Fruit fly (Drosophila melanogaster) whole organism, prepupa: ENCODE data around the gene CG42671.

ENCODE experiments used
- Blimp-1 ChIP-seq: fragments of 200-800 bp; sonication (Bioruptor generic); optimal IDR thresholded peaks from 3 replicates; lab custom pipeline; 2017; ENCODE audit warnings: missing biosample characterization, missing genetic modification characterization, mild to moderate bottlenecking, moderate library complexity, missing genetic modification reagents
- CG10631 ChIP-seq: fragments of 200-800 bp; sonication (Bioruptor generic); optimal IDR thresholded peaks from 2 replicates; lab custom pipeline; 2016; ENCODE audit warnings: missing biosample characterization, missing genetic modification characterization
- CG10669 ChIP-seq: fragments of 200-800 bp; sonication (Bioruptor generic); optimal IDR thresholded peaks from 3 replicates; lab custom pipeline; 2018; ENCODE audit warnings: missing biosample characterization, mild to moderate bottlenecking, missing genetic modification characterization, moderate library complexity
- CG11902 ChIP-seq: fragments of 200-800 bp; sonication (Bioruptor generic); optimal IDR thresholded peaks from 3 replicates; lab custom pipeline; 2016; ENCODE audit warnings: missing biosample characterization, missing genetic modification characterization
- CG1621 ChIP-seq: fragments of 200-800 bp; sonication (Bioruptor generic); optimal IDR thresholded peaks from 3 replicates; lab custom pipeline; 2018; ENCODE audit warnings: missing biosample characterization, mild to moderate bottlenecking, missing genetic modification characterization
- CG16779 ChIP-seq: fragments of 200-800 bp; sonication (Bioruptor generic); optimal IDR thresholded peaks from 3 replicates; lab custom pipeline; 2017; ENCODE audit warnings: missing biosample characterization, mild to moderate bottlenecking, missing genetic modification characterization
- CG3032 ChIP-seq: fragments of 200-800 bp; optimal IDR thresholded peaks from 2 replicates; lab custom pipeline; 2019; ENCODE audit warnings: missing biosample characterization, mild to moderate bottlenecking, missing genetic modification characterization, moderate library complexity
- CG31627 ChIP-seq: fragments of 200-800 bp; sonication (Bioruptor generic); optimal IDR thresholded peaks from 3 replicates; lab custom pipeline; 2016; ENCODE audit warnings: missing biosample characterization, missing genetic modification characterization
- CG32006 ChIP-seq: fragments of 200-800 bp; sonication (Bioruptor generic); optimal IDR thresholded peaks from 3 replicates; lab custom pipeline; 2017; ENCODE audit warnings: missing biosample characterization, mild to moderate bottlenecking, missing genetic modification characterization
- CG34406 ChIP-seq: fragments of 200-800 bp; sonication (Bioruptor generic); optimal IDR thresholded peaks from 3 replicates; lab custom pipeline; 2016; ENCODE audit warnings: missing biosample characterization, missing genetic modification characterization
- CG3919 ChIP-seq: fragments of 200-800 bp; sonication (Bioruptor generic); optimal IDR thresholded peaks from 3 replicates; lab custom pipeline; 2016; ENCODE audit warnings: missing biosample characterization, missing genetic modification characterization
- CG4318 ChIP-seq: fragments of 200-800 bp; sonication (Bioruptor generic); optimal IDR thresholded peaks from 3 replicates; lab custom pipeline; 2017; ENCODE audit warnings: missing biosample characterization, mild to moderate bottlenecking, missing genetic modification characterization
- CG6163 ChIP-seq: fragments of 200-800 bp; sonication (Bioruptor generic); IDR thresholded peaks from 3 replicates; pipeline ENCODE4 v1.3.6; 2022; ENCODE audit warnings: missing biosample characterization, missing genetic modification characterization
- CG6276 ChIP-seq: fragments of 200-800 bp; sonication (Bioruptor generic); optimal IDR thresholded peaks from 2 replicates; lab custom pipeline; 2017; ENCODE audit warnings: missing biosample characterization, mild to moderate bottlenecking, missing genetic modification characterization
- CG6792 ChIP-seq: fragments of 200-800 bp; sonication (Bioruptor generic); optimal IDR thresholded peaks from 3 replicates; lab custom pipeline; 2016; ENCODE audit warnings: missing biosample characterization, missing genetic modification characterization
- CG6808 ChIP-seq: fragments of 200-800 bp; sonication (Bioruptor generic); optimal IDR thresholded peaks from 3 replicates; lab custom pipeline; 2017; ENCODE audit warnings: missing biosample characterization, missing genetic modification characterization, mild to moderate bottlenecking, moderate library complexity, missing genetic modification reagents
- CG6854 ChIP-seq: fragments of 200-800 bp; sonication (Bioruptor generic); optimal IDR thresholded peaks from 2 replicates; lab custom pipeline; 2017; ENCODE audit warnings: missing biosample characterization, mild to moderate bottlenecking, missing genetic modification characterization
- CG7368 ChIP-seq: fragments of 200-800 bp; sonication (Bioruptor generic); optimal IDR thresholded peaks from 3 replicates; lab custom pipeline; 2016; ENCODE audit warnings: missing biosample characterization, missing genetic modification characterization
- CG8119 ChIP-seq: fragments of 200-800 bp; sonication (Bioruptor generic); IDR thresholded peaks from 3 replicates; pipeline ENCODE4 v1.3.6; 2022; ENCODE audit warnings: missing biosample characterization, missing genetic modification characterization
- CG8319 ChIP-seq: fragments of 200-800 bp; sonication (Bioruptor generic); optimal IDR thresholded peaks from 3 replicates; lab custom pipeline; 2016; ENCODE audit warnings: missing biosample characterization, missing genetic modification characterization
- CG9139 ChIP-seq: fragments of 200-800 bp; sonication (Bioruptor generic); optimal IDR thresholded peaks from 3 replicates; lab custom pipeline; 2017; ENCODE audit warnings: missing biosample characterization, mild to moderate bottlenecking, missing genetic modification characterization
- Eip93F ChIP-seq: fragments of 200-800 bp; sonication (Bioruptor generic); optimal IDR thresholded peaks from 2 replicates; lab custom pipeline; 2016; ENCODE audit warnings: missing biosample characterization, mild to moderate bottlenecking, missing genetic modification characterization
- Ets96B ChIP-seq: fragments of 200-800 bp; optimal IDR thresholded peaks from 2 replicates; lab custom pipeline; 2019; ENCODE audit warnings: missing biosample characterization, mild to moderate bottlenecking, missing genetic modification characterization, moderate library complexity
- Hr38 ChIP-seq: sonication (Bioruptor generic); optimal IDR thresholded peaks from 2 replicates; lab custom pipeline; 2016; ENCODE audit warnings: missing biosample characterization, missing genetic modification characterization
- Met ChIP-seq: fragments of 200-800 bp; sonication (Bioruptor generic); optimal IDR thresholded peaks from 3 replicates; lab custom pipeline; 2016; ENCODE audit warnings: missing biosample characterization, missing genetic modification characterization
- OdsH ChIP-seq: fragments of 200-800 bp; sonication (Bioruptor generic); optimal IDR thresholded peaks from 3 replicates; lab custom pipeline; 2016; ENCODE audit warnings: missing biosample characterization, missing genetic modification characterization
- Smox ChIP-seq: fragments of 200-800 bp; sonication (Bioruptor generic); optimal IDR thresholded peaks from 3 replicates; lab custom pipeline; 2016; ENCODE audit warnings: missing biosample characterization, missing genetic modification characterization
- Sox102F ChIP-seq: fragments of 200-800 bp; sonication (Bioruptor generic); optimal IDR thresholded peaks from 2 replicates; lab custom pipeline; 2016; ENCODE audit warnings: missing biosample characterization, mild to moderate bottlenecking, missing genetic modification characterization
- Sox14 ChIP-seq: fragments of 200-800 bp; sonication (Bioruptor generic); optimal IDR thresholded peaks from 3 replicates; lab custom pipeline; 2016; ENCODE audit warnings: missing biosample characterization, missing genetic modification characterization
- Sox15 ChIP-seq: fragments of 200-800 bp; sonication (Bioruptor generic); optimal IDR thresholded peaks from 3 replicates; lab custom pipeline; 2016; ENCODE audit warnings: missing biosample characterization, missing genetic modification characterization
- achi ChIP-seq: fragments of 200-800 bp; sonication (Bioruptor generic); optimal IDR thresholded peaks from 3 replicates; lab custom pipeline; 2016; ENCODE audit warnings: missing biosample characterization, missing genetic modification characterization
- acj6 ChIP-seq: fragments of 200-800 bp; sonication (Bioruptor generic); optimal IDR thresholded peaks from 3 replicates; lab custom pipeline; 2016; ENCODE audit warnings: missing biosample characterization, missing genetic modification characterization
- cyc ChIP-seq: fragments of 200-800 bp; sonication (Bioruptor generic); optimal IDR thresholded peaks from 3 replicates; lab custom pipeline; 2016; ENCODE audit warnings: missing biosample characterization, missing genetic modification characterization
- dac ChIP-seq: fragments of 200-800 bp; sonication (Bioruptor generic); optimal IDR thresholded peaks from 2 replicates; lab custom pipeline; 2017; ENCODE audit warnings: missing biosample characterization, mild to moderate bottlenecking, missing genetic modification characterization
- dsx ChIP-seq: fragments of 200-800 bp; optimal IDR thresholded peaks from 3 replicates; lab custom pipeline; 2019; ENCODE audit warnings: missing biosample characterization, mild to moderate bottlenecking, missing genetic modification characterization, moderate library complexity; ENCODE audit not compliant: poor library complexity, severe bottlenecking
- eg ChIP-seq: fragments of 200-800 bp; sonication (Bioruptor generic); IDR thresholded peaks from 3 replicates; pipeline ENCODE4 v1.3.6; 2022; ENCODE audit warnings: missing biosample characterization, missing genetic modification characterization
- pdm3 ChIP-seq: fragments of 200-800 bp; sonication (Bioruptor generic); optimal IDR thresholded peaks from 3 replicates; lab custom pipeline; 2016; ENCODE audit warnings: missing biosample characterization, missing genetic modification characterization
- spab ChIP-seq: fragments of 200-800 bp; sonication (Bioruptor generic); optimal IDR thresholded peaks from 2 replicates; lab custom pipeline; 2017; ENCODE audit warnings: missing biosample characterization, mild to moderate bottlenecking, missing genetic modification characterization, missing genetic modification reagents
- ss ChIP-seq, 2 experiments: fragments of 200-800 bp; sonication (Bioruptor generic); optimal IDR thresholded peaks; 2 replicates in 1 of 2; 3 replicates in 1 of 2; lab custom pipeline; 2017 to 2018; ENCODE audit warnings: mild to moderate bottlenecking in 2 of 2, missing biosample characterization in 2 of 2, missing genetic modification characterization in 2 of 2, moderate library complexity in 1 of 2
- svp ChIP-seq: fragments of 200-800 bp; sonication (Bioruptor generic); peaks from one replicate; lab custom pipeline; 2016; ENCODE audit warnings: missing biosample characterization, missing genetic modification characterization
- vri ChIP-seq: fragments of 200-800 bp; sonication (Bioruptor generic); optimal IDR thresholded peaks from 3 replicates; lab custom pipeline; 2016; ENCODE audit warnings: missing biosample characterization, mild to moderate bottlenecking, missing genetic modification characterization

Gene CG42671

DNA sequence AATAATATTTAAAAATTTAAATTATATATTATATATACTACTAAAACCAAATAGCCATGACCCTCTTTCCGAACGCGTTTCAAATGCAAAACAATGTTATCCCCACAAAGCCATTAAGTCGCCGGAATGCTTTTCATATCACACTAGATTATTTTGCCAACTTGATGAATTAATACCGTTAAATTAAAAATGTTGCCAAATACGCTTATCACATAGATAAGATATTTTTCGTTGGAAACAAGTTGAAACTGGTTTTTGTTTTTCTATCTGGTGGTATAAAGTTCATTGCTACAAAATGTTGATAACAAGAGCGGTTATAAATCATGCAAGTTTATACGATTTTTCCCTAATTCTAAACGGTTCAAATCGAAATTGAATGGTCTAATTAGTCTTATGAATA lies 19.2 kb downstream of the CG42671 start:
- peak; percentile 68 for TF ChIP-seq vri (GFP tag; lab: Kevin White, UChicago)
- TF ChIP-seq CG6163 (GFP tag; lab: Robert Waterston, UW), result no peak

DNA sequence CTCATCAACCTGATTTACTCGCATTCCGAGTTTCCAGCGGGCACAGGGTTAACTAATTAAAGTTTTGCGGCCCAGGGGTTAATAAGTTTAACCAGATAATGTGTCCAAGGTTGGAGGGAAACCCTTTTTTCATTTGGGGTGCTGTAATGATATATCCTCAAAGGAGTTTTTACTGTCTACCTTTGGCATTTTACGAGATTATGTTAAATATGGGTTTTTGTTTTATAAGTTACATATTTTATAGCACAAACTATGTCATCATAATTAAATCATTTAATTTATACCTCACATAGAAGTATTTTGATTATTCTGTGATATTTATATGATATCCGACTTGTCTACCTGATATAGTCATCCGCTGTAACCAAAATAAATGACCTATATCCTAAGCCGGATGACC lies 21.8 kb downstream of the CG42671 start, which contains the start of gene Ir68a:
TSS of gene Ir68a (minus strand) at position 101 of the 400 bp plus-strand sequence.
- no peak for TF ChIP-seq Met (GFP tag; lab: Kevin White, UChicago)
- TF ChIP-seq CG6808 (GFP tag; lab: Kevin White, UChicago), result no peak
- no peak for TF ChIP-seq CG4318 (GFP tag; lab: Kevin White, UChicago)
- TF ChIP-seq CG16779 (tag; lab: Kevin White, UChicago), result no peak
- TF ChIP-seq CG6854 (GFP tag; lab: Kevin White, UChicago), result no peak
- no peak for TF ChIP-seq CG6792 (GFP tag; lab: Kevin White, UChicago)
- no peak for TF ChIP-seq Blimp-1
- no peak for TF ChIP-seq CG10669
- TF ChIP-seq cyc (GFP tag; lab: Kevin White, UChicago), result no peak
- TF ChIP-seq OdsH (GFP tag; lab: Kevin White, UChicago), result no peak
- no peak for TF ChIP-seq dsx (GFP tag; lab: Kevin White, UChicago)
- no peak for TF ChIP-seq CG6276 (GFP tag; lab: Kevin White, UChicago)
- no peak for TF ChIP-seq Smox (GFP tag; lab: Kevin White, UChicago)
- no peak for TF ChIP-seq CG31627
- TF ChIP-seq CG6163 (GFP tag; lab: Robert Waterston, UW), result no peak
- TF ChIP-seq CG8119 (GFP tag; lab: Robert Waterston, UW), result no peak

dm6 chr3L:11237127-11237759 lies 22.9 kb downstream of the CG42671 start:
- TF ChIP-seq Sox15, result no peak
- peak; percentile 19 for TF ChIP-seq CG10631 (GFP tag; lab: Kevin White, UChicago)

DNA sequence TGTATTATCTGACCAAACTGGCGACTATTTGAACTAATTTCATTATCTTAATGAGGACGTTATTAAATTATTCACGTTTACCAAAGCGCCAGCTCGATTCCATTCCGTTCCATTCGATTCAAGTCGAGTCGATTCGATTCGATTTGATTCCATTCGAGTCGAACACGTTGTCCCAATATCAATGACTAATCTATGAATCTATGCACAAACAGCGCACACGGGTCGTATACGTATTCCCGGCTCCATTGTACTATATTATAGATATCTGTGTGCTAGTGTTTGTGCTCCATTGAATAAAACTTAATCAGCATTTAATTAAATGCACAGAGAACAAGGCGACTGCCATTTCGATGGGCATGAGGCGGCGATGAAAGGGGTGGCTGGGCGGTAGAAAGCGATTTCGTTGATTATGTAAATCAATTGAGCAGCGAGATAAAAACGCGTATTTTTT lies 24.9 kb downstream of the CG42671 start:
- no peak for TF ChIP-seq cyc (GFP tag; lab: Kevin White, UChicago)
- TF ChIP-seq Sox14 (GFP tag; lab: Kevin White, UChicago), result peak; percentile 45
- peak; percentile 2 for TF ChIP-seq CG6276 (GFP tag; lab: Kevin White, UChicago)
- peak; percentile 9 for TF ChIP-seq achi (GFP tag; lab: Kevin White, UChicago)
- TF ChIP-seq vri (GFP tag; lab: Kevin White, UChicago), result peak; percentile 99
- TF ChIP-seq Ets96B, result peak; percentile 7
- TF ChIP-seq dac (GFP tag; lab: Kevin White, UChicago), result no peak
- peak in 1 of 2 experiments; percentile 23 for TF ChIP-seq ss (GFP tag; optimal IDR thresholded peaks at IDR 0.05; lab: Kevin White, UChicago)
- no peak for TF ChIP-seq Smox (GFP tag; lab: Kevin White, UChicago)
- peak; percentile 79 for TF ChIP-seq Eip93F (GFP tag; lab: Kevin White, UChicago)
- TF ChIP-seq pdm3, result no peak
- TF ChIP-seq CG10669, result no peak

- TF ChIP-seq Sox102F (GFP tag; lab: Kevin White, UChicago), result no peak
- no peak for TF ChIP-seq Sox15
- no peak for TF ChIP-seq pdm3
- TF ChIP-seq CG3032 (tag; lab: Kevin White, UChicago), result no peak
- TF ChIP-seq eg (GFP tag; lab: Robert Waterston, UW), result no peak
- peak; percentile 96 for TF ChIP-seq vri (GFP tag; lab: Kevin White, UChicago)
- TF ChIP-seq acj6 (GFP tag; lab: Kevin White, UChicago), result no peak
- no peak for TF ChIP-seq CG8319 (GFP tag; lab: Kevin White, UChicago)
- TF ChIP-seq CG7368, result no peak
- 0 out of 3 replicates have a peak, but pooled peaks have one; percentile 25 for TF ChIP-seq CG6163 (GFP tag; lab: Robert Waterston, UW)
- no peak for TF ChIP-seq Hr38 (GFP tag; lab: Kevin White, UChicago)
- TF ChIP-seq OdsH (GFP tag; lab: Kevin White, UChicago), result no peak
- TF ChIP-seq Met (GFP tag; lab: Kevin White, UChicago), result no peak
- TF ChIP-seq cyc (GFP tag; lab: Kevin White, UChicago), result no peak
- no peak for TF ChIP-seq CG11902 (GFP tag; lab: Kevin White, UChicago)
- TF ChIP-seq spab (GFP tag; lab: Kevin White, UChicago), result no peak
- no peak for TF ChIP-seq CG9139 (GFP tag; lab: Kevin White, UChicago)
- TF ChIP-seq CG8119 (GFP tag; lab: Robert Waterston, UW), result no peak
- no peak for TF ChIP-seq CG34406 (GFP tag; lab: Kevin White, UChicago)
- TF ChIP-seq CG1621 (tag; lab: Kevin White, UChicago), result no peak
- no peak for TF ChIP-seq CG6792 (GFP tag; lab: Kevin White, UChicago)
- TF ChIP-seq CG6276 (GFP tag; lab: Kevin White, UChicago), result no peak
- no peak for TF ChIP-seq CG32006 (GFP tag; lab: Kevin White, UChicago)
- no peak for TF ChIP-seq svp (GFP tag; lab: Kevin White, UChicago)
- TF ChIP-seq CG3919, result no peak
- no peak for TF ChIP-seq CG6854 (GFP tag; lab: Kevin White, UChicago)
Measured at dm6 chr3L:11241949-11242348, 27.6 kb downstream of the CG42671 start.
